Worm (Caenorhabditis elegans): Measurements from ENCODE around the gene C05D12.4.

C05D12.4 gene

DNA sequence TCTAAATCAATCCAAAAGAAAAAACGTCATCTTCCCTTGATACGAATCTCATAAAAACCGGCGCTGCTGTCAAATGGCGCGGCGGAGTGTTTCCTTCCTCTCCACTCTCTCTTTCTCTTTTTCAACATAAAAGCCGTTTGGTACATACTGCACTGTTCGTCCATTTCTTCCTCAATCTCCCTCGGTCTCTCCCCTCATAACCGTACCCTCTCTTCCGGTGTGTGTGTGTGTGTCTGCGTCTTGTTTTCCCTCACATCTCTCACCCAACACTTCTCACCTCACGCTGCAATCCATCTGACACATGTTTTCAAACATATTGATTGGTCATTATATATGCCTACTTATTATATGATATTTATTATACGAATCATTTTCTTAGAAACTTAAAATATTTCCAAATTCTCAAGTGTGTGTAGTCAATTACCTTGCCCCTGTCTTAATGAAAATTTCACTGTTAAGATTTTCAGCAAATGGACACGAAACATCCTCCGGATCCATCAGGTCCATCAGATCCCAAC lies 32.8 kb downstream of the C05D12.4 start, which contains the start of the genes aars-1 and rga-1 (continued):
- TF ChIP-seq attf-6 (GFP tag; IDR thresholded peaks at IDR 0.05) (no peak), efl-1 (GFP tag; optimal IDR thresholded peaks at IDR 0.05) (no peak), madf-6 (GFP tag; IDR thresholded peaks at IDR 0.05) (no peak), hrde-1 (tag; optimal IDR thresholded peaks at IDR 0.05; ENCODE audit: borderline replicate concordance) (no peak), lin-35 (GFP tag; optimal IDR thresholded peaks at IDR 0.05) (no peak), sptf-2 (GFP tag; optimal IDR thresholded peaks at IDR 0.05) (no peak), rpc-1 (optimal IDR thresholded peaks at IDR 0.05) (no peak), rpc-1 (tag; optimal IDR thresholded peaks at IDR 0.05) (no peak), snpc-1.1 (tag; optimal IDR thresholded peaks at IDR 0.05; ENCODE audit: insufficient read depth) (no peak), mel-28 (tag; optimal IDR thresholded peaks at IDR 0.05; ENCODE audit: borderline replicate concordance) (no peak), hmg-1.2 (GFP tag; IDR thresholded peaks at IDR 0.05) (peak; percentile 66; the same call in 1 of the 2 replicates), B0019.2 (GFP tag; conservative IDR thresholded peaks at IDR 0.05) (no peak), F37B4.10 (GFP tag; IDR thresholded peaks at IDR 0.05) (no peak), lir-1 (GFP tag; conservative IDR thresholded peaks at IDR 0.05) (no peak; the same call in 1 of the 2 replicates), akir-1 (GFP tag; optimal IDR thresholded peaks at IDR 0.05) (no peak), attf-3 (GFP tag; conservative IDR thresholded peaks at IDR 0.05) (no peak), somi-1 (GFP tag; optimal IDR thresholded peaks at IDR 0.05) (no peak), let-526 (GFP tag; IDR thresholded peaks at IDR 0.05) (no peak), tlf-1 (GFP tag; optimal IDR thresholded peaks at IDR 0.05) (no peak), cebp-2 (GFP tag; IDR thresholded peaks at IDR 0.05) (no peak), ceh-91 (GFP tag; IDR thresholded peaks at IDR 0.05) (no peak), ets-4 (GFP tag; optimal IDR thresholded peaks at IDR 0.05) (peak; percentile 58), ceh-27 (GFP tag; optimal IDR thresholded peaks at IDR 0.05) (no peak), F10E7.11 (tag; optimal IDR thresholded peaks at IDR 0.05) (no peak), Y79H2A.3 (GFP tag; conservative IDR thresholded peaks at IDR 0.05) (no peak), F33H1.4 (GFP tag; IDR thresholded peaks at IDR 0.05) (no peak), ztf-18 (tag; optimal IDR thresholded peaks at IDR 0.05) (peak; percentile 74), mes-4 (tag; optimal IDR thresholded peaks at IDR 0.05) (no peak), pha-4 (tag; optimal IDR thresholded peaks at IDR 0.05) (no peak), unc-62 (GFP tag; optimal IDR thresholded peaks at IDR 0.05) (no peak), ekl-4 (GFP tag; IDR thresholded peaks at IDR 0.05) (no peak), madf-3 (GFP tag; IDR thresholded peaks at IDR 0.05) (no peak), mcd-1 (GFP tag; IDR thresholded peaks at IDR 0.05) (0 out of 2 replicates have a peak, but pooled peaks have one; percentile 48), F55B11.4 (tag; optimal IDR thresholded peaks at IDR 0.05; ENCODE audit: borderline replicate concordance, insufficient read depth) (no peak), die-1 (tag; optimal IDR thresholded peaks at IDR 0.05) (no peak), ztf-28 (GFP tag; IDR thresholded peaks at IDR 0.05) (no peak), egl-18 (GFP tag; IDR thresholded peaks at IDR 0.05) (no peak), Y53G8AR.9 (GFP tag; conservative IDR thresholded peaks at IDR 0.05) (no peak), F23B12.7 (tag; optimal IDR thresholded peaks at IDR 0.05; ENCODE audit: insufficient read depth) (no peak), bed-1 (GFP tag; IDR thresholded peaks at IDR 0.05) (no peak), ceh-100 (GFP tag; IDR thresholded peaks at IDR 0.05) (no peak), ztf-25 (GFP tag; IDR thresholded peaks at IDR 0.05) (no peak), nfyb-1 (GFP tag; IDR thresholded peaks at IDR 0.05) (peak; percentile 71), Y56A3A.18 (GFP tag; IDR thresholded peaks at IDR 0.05) (no peak), dpl-1 (GFP tag; optimal IDR thresholded peaks at IDR 0.05) (no peak), F52B5.7 (tag; optimal IDR thresholded peaks at IDR 0.05) (no peak), ztf-26 (tag; optimal IDR thresholded peaks at IDR 0.05) (no peak), ccch-3 (GFP tag; optimal IDR thresholded peaks at IDR 0.05) (no peak), hmg-20 (GFP tag; IDR thresholded peaks at IDR 0.05) (no peak)

Data from whole organism, young adult.